Worm (Caenorhabditis elegans): ENCODE measurements around the gene fbxa-106.

The fbxa-106 gene

DNA sequence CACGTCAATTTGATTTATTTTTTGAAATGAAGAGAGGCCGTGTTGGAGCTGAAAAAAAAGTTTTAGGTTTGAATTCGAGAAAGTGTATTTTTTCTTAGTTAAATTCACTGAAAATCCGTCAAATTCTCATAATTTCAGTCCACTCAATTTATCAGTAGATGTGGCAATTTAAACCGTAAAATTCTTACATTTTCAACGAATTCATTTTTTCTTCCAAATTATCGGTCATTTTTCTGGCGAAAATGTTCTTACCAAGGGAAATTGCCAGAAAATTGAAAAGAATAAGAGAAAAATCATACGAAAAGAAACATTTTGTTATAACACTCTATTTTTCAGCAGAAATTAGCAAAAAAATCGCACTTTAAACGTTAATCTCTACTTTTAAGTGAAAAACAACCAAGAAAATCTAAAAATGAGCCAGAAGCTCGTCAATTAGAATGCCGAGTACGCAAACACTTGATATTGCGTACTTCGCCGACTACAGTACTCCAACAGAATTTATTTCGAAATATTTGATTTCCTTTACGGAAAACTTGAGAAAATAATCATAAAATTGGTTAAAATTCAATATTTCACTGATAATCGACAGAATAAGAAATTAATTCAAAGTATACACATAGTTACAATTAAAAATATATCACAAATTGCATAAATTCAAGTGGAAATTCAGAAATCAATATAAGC lies at the start of gene fbxa-106:
TSS of gene fbxa-106 (minus strand) at position 51 of the 684 bp plus-strand sequence.
- TF ChIP-seq dmd-8 (GFP tag; IDR thresholded peaks at IDR 0.05), result 0 out of 2 replicates have a peak, but pooled peaks have one; percentile 20
- TF ChIP-seq mep-1 (tag; optimal IDR thresholded peaks at IDR 0.05), result no peak
- no peak for TF ChIP-seq dpl-1 (GFP tag; optimal IDR thresholded peaks at IDR 0.05)
- no peak for TF ChIP-seq lin-39 (tag; optimal IDR thresholded peaks at IDR 0.05)
- TF ChIP-seq nhr-11 (tag; optimal IDR thresholded peaks at IDR 0.05), result no peak
- 0 out of 2 replicates have a peak, but pooled peaks have one; percentile 37 for TF ChIP-seq ctbp-1 (GFP tag; IDR thresholded peaks at IDR 0.05)
- no peak for TF ChIP-seq aly-2 (tag; optimal IDR thresholded peaks at IDR 0.05)
- no peak for TF ChIP-seq zfp-3 (GFP tag; conservative IDR thresholded peaks at IDR 0.05)
- no peak for TF ChIP-seq nhr-41 (GFP tag; IDR thresholded peaks at IDR 0.05)
- no peak for TF ChIP-seq hlh-30 (tag; optimal IDR thresholded peaks at IDR 0.05; ENCODE audit: insufficient read depth)
- no peak for TF ChIP-seq lin-1 (GFP tag; IDR thresholded peaks at IDR 0.05)
- TF ChIP-seq unc-130 (GFP tag; optimal IDR thresholded peaks at IDR 0.05), result peak; percentile 13
- TF ChIP-seq duxl-1 (tag; optimal IDR thresholded peaks at IDR 0.05; ENCODE audit: poor library complexity), result no peak
- no peak for TF ChIP-seq nhr-6 (tag; optimal IDR thresholded peaks at IDR 0.05)
- TF ChIP-seq Y48G9A.11 (GFP tag; IDR thresholded peaks at IDR 0.05), result no peak
- TF ChIP-seq lin-38 (GFP tag; IDR thresholded peaks at IDR 0.05), result peak; percentile 75
- TF ChIP-seq ceh-82 (tag; optimal IDR thresholded peaks at IDR 0.05), result no peak
- no peak for TF ChIP-seq nhr-102 (tag; optimal IDR thresholded peaks at IDR 0.05)
- no peak for TF ChIP-seq tra-1 (GFP tag; IDR thresholded peaks at IDR 0.05)
- no peak for TF ChIP-seq daf-8 (GFP tag; IDR thresholded peaks at IDR 0.05)
- no peak for TF ChIP-seq mdt-29 (GFP tag; IDR thresholded peaks at IDR 0.05)
- TF ChIP-seq nhr-10 (tag; optimal IDR thresholded peaks at IDR 0.05), result no peak
- TF ChIP-seq tag-97 (GFP tag; IDR thresholded peaks at IDR 0.05), result no peak
- TF ChIP-seq dmd-9 (GFP tag; IDR thresholded peaks at IDR 0.05), result no peak
- no peak for TF ChIP-seq ceh-20 (GFP tag; IDR thresholded peaks at IDR 0.05)
- no peak for TF ChIP-seq fos-1 (tag; optimal IDR thresholded peaks at IDR 0.05)
- TF ChIP-seq dmd-6 (GFP tag; IDR thresholded peaks at IDR 0.05), result no peak
- peak; percentile 72 for TF ChIP-seq F49E8.2 (tag; optimal IDR thresholded peaks at IDR 0.05; ENCODE audit: borderline replicate concordance)
- TF ChIP-seq arid-1 (GFP tag; conservative IDR thresholded peaks at IDR 0.05), result 0 out of 2 replicates have a peak, but pooled peaks have one; percentile 32
- no peak for TF ChIP-seq pha-4 (GFP tag; IDR thresholded peaks at IDR 0.05)
- TF ChIP-seq pha-4 (tag; optimal IDR thresholded peaks at IDR 0.05), result no peak
- TF ChIP-seq skn-1 (tag; optimal IDR thresholded peaks at IDR 0.05), result no peak
- no peak for TF ChIP-seq lim-7 (GFP tag; IDR thresholded peaks at IDR 0.05)
- no peak for TF ChIP-seq spr-3 (GFP tag; optimal IDR thresholded peaks at IDR 0.05)
- no peak for TF ChIP-seq ces-1 (GFP tag; optimal IDR thresholded peaks at IDR 0.05)
- no peak for TF ChIP-seq F37D6.2 (tag; optimal IDR thresholded peaks at IDR 0.05)
- TF ChIP-seq F44E2.7 (GFP tag; IDR thresholded peaks at IDR 0.05), result no peak
- TF ChIP-seq nhr-77 (tag; optimal IDR thresholded peaks at IDR 0.05), result no peak

DNA sequence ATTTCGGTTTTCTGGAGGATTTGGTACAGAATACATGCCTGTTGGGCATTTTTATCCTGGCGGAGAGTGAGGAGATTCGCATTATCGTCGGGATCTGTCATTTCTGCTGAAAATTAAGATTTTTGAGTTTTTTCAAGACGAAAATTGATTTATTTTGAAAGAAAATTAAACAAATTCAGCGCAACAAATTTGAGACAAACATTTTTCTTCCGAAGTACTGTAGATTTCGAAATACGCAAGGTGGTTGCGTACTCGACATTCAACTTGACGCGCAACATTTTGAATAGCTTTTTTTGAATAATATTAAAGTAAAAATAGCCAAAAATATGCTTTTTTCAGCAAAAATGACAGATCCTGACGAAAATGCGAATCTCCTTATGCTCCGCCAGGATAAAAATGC lies 49.4 kb upstream of the fbxa-106 start, which contains the start of gene Y37H2A.7:
TSS of gene Y37H2A.7 (minus strand) at position 101 of the 400 bp plus-strand sequence.
- TF ChIP-seq R02D3.7 (tag; optimal IDR thresholded peaks at IDR 0.05) (no peak), aha-1 (tag) (peak; percentile 50), lsy-2 (tag; optimal IDR thresholded peaks at IDR 0.05) (no peak), hlh-11 (tag; optimal IDR thresholded peaks at IDR 0.05) (no peak), dpl-1 (GFP tag; optimal IDR thresholded peaks at IDR 0.05) (no peak), zag-1 (tag; optimal IDR thresholded peaks at IDR 0.05) (no peak), php-3 (GFP tag; IDR thresholded peaks at IDR 0.05) (no peak), nhr-42 (GFP tag; IDR thresholded peaks at IDR 0.05) (no peak), lin-38 (GFP tag; IDR thresholded peaks at IDR 0.05) (no peak)

Data from whole organism, L4 larva.